Worm (Caenorhabditis elegans): ENCODE data around the gene F54E4.2.

- TF ChIP-seq T22C8.4 (GFP tag; IDR thresholded peaks at IDR 0.05) (no peak), ztf-23 (GFP tag; IDR thresholded peaks at IDR 0.05) (no peak), flt-1 (GFP tag; IDR thresholded peaks at IDR 0.05) (no peak), klf-2 (GFP tag; conservative IDR thresholded peaks at IDR 0.05) (no peak), cog-1 (tag; optimal IDR thresholded peaks at IDR 0.05) (no peak), ref-1 (GFP tag; conservative IDR thresholded peaks at IDR 0.05) (no peak)
These were observed 30.7 kb upstream of the F54E4.2 start for ce11 chrX:14659454-14659853.
